Fruit fly (Drosophila melanogaster) S2 (cell line): ENCODE data around the gene CG17321.

Source experiments
- CG8478 ChIP-seq: fragments of >200 bp; optimal IDR thresholded peaks from 2 replicates; lab custom pipeline; 2018
- CTCF ChIP-seq, 2 experiments: fragments of >200 bp; optimal IDR thresholded peaks; 2 replicates each; lab custom pipeline; 2018

DNA sequence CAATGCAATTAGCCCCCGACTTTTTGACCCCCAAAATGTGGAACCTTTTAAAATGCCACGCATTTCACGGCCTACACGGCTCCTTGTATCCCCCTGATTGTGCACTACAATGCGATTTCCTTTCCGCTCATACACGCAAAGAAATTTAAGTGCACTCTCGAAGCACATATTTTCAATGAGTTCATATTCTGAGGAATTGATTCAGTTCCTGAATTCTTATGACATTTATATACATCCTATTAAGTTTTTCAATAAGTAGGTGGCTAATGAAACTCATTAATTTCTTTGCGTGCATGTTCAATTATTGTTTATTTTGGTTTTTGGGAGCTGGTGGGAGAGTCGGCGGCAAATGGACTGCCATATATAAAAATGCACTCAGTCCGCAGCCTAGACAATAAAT is 54.3 kb downstream of the CG17321 start:
- TF ChIP-seq CG8478 (lab: Kevin White, UChicago) (no peak), CTCF (optimal IDR thresholded peaks at IDR 0.05; lab: Kevin White, UChicago) (no peak)
